Worm (Caenorhabditis elegans): Measurements from ENCODE around the gene C49F8.3.
A peak's percentile ranks its signal among the peaks of the same experiment; 100 is the strongest.

C49F8.3 gene

DNA sequence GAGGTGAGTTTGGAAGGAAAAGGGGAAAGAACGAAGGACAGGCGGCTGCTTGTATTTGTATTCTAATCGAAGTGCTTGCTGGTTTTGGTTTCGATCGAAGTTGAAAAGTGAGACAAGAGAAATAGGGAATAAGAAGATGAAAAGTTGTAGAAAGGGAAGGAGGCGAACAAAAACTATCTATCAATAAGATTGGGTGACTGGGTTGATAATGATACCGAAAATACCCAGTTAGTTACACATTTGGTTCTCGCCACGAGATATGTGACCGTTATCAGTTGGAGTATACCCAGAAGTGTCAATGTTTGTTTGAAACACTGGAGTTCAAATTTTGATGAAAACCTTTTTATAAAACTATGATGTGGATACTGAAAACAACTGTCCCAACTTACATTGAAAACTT, 19.1 kb downstream of the C49F8.3 start:
- TF ChIP-seq hlh-30 (tag; optimal IDR thresholded peaks at IDR 0.05; ENCODE audit: insufficient read depth) (peak; percentile 66), dmd-6 (GFP tag; IDR thresholded peaks at IDR 0.05) (peak; percentile 93), mep-1 (tag; optimal IDR thresholded peaks at IDR 0.05) (peak; percentile 28), hlh-11 (tag; optimal IDR thresholded peaks at IDR 0.05) (peak; percentile 79), nhr-77 (tag; optimal IDR thresholded peaks at IDR 0.05) (peak; percentile 66), daf-16 (GFP tag; optimal IDR thresholded peaks at IDR 0.05) (no peak), daf-16 (tag; optimal IDR thresholded peaks at IDR 0.05) (peak; percentile 92), mxl-3 (GFP tag; optimal IDR thresholded peaks at IDR 0.05) (peak; percentile 75), lir-3 (tag; optimal IDR thresholded peaks at IDR 0.05) (no peak), pqm-1 (tag; optimal IDR thresholded peaks at IDR 0.05) (peak; percentile 83), nhr-28 (tag; optimal IDR thresholded peaks at IDR 0.05) (peak; percentile 93), T20F7.1 (GFP tag; optimal IDR thresholded peaks at IDR 0.05) (no peak), aha-1 (tag) (peak; percentile 89), mdl-1 (tag; optimal IDR thresholded peaks at IDR 0.05) (peak in 1 of 2 experiments; percentile 63), lin-15B (tag; optimal IDR thresholded peaks at IDR 0.05) (no peak), madf-5 (GFP tag; IDR thresholded peaks at IDR 0.05) (no peak), nhr-48 (tag; optimal IDR thresholded peaks at IDR 0.05) (peak; percentile 57), ceh-44 (GFP tag; IDR thresholded peaks at IDR 0.05) (no peak), snpc-1.2 (GFP tag; IDR thresholded peaks at IDR 0.05) (no peak), dve-1 (tag; optimal IDR thresholded peaks at IDR 0.05; ENCODE audit: insufficient read depth) (peak; percentile 73), F37D6.2 (tag; optimal IDR thresholded peaks at IDR 0.05) (no peak), ama-1 (optimal IDR thresholded peaks at IDR 0.05) (no peak), lin-39 (tag; optimal IDR thresholded peaks at IDR 0.05) (no peak)

DNA sequence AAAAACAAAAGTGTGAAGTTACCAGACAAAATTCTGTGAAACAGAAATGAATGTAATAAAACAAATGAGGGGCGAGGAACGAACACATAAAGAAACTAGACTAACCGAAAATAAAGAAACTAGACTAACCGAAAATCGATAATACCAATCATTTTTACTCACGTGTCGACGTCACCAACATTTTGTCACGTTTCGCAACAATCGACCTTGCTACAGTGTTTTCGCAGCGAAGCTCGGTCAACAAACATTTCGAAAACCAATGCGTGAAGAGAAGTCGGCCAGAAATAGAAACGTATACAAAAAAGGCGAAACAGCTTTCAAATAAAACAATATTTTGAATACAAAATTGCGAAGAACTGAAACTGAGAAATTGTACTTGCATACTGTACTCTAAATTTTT, 20.4 kb downstream of the C49F8.3 start:
- TF ChIP-seq mxl-2 (GFP tag; conservative IDR thresholded peaks at IDR 0.05): no peak
- peak; percentile 74 for TF ChIP-seq hlh-30 (tag; optimal IDR thresholded peaks at IDR 0.05; ENCODE audit: insufficient read depth)
- no peak for TF ChIP-seq F49E8.2 (tag; optimal IDR thresholded peaks at IDR 0.05; ENCODE audit: borderline replicate concordance)
- TF ChIP-seq skn-1 (tag; optimal IDR thresholded peaks at IDR 0.05): no peak
- TF ChIP-seq ces-1 (GFP tag; optimal IDR thresholded peaks at IDR 0.05): no peak
- TF ChIP-seq tra-1 (GFP tag; IDR thresholded peaks at IDR 0.05): no peak
- no peak for TF ChIP-seq ZK337.2 (GFP tag; IDR thresholded peaks at IDR 0.05)
- TF ChIP-seq nhr-102 (tag; optimal IDR thresholded peaks at IDR 0.05): no peak
- no peak for TF ChIP-seq aly-2 (tag; optimal IDR thresholded peaks at IDR 0.05)
- TF ChIP-seq mxl-3 (GFP tag; optimal IDR thresholded peaks at IDR 0.05): no peak
- no peak for TF ChIP-seq pha-4 (GFP tag; IDR thresholded peaks at IDR 0.05)
- TF ChIP-seq pha-4 (tag; optimal IDR thresholded peaks at IDR 0.05): peak; percentile 23
- TF ChIP-seq ceh-20 (GFP tag; IDR thresholded peaks at IDR 0.05): no peak
- peak in 1 of 2 experiments; percentile 21 for TF ChIP-seq mdl-1 (tag; optimal IDR thresholded peaks at IDR 0.05)
- no peak for TF ChIP-seq nhr-42 (GFP tag; IDR thresholded peaks at IDR 0.05)
- TF ChIP-seq dmd-6 (GFP tag; IDR thresholded peaks at IDR 0.05): 0 out of 2 replicates have a peak, but pooled peaks have one; percentile 13
- no peak for TF ChIP-seq daf-16 (GFP tag; optimal IDR thresholded peaks at IDR 0.05)
- TF ChIP-seq daf-16 (tag; optimal IDR thresholded peaks at IDR 0.05): peak; percentile 47
- no peak for TF ChIP-seq vab-7 (GFP tag; IDR thresholded peaks at IDR 0.05)
- no peak for TF ChIP-seq ceh-28 (tag; optimal IDR thresholded peaks at IDR 0.05)
- no peak for TF ChIP-seq lir-3 (tag; optimal IDR thresholded peaks at IDR 0.05)
- TF ChIP-seq unc-130 (GFP tag; optimal IDR thresholded peaks at IDR 0.05): no peak
- TF ChIP-seq daf-8 (GFP tag; IDR thresholded peaks at IDR 0.05): no peak
- TF ChIP-seq arid-1 (GFP tag; conservative IDR thresholded peaks at IDR 0.05): no peak
- TF ChIP-seq madf-5 (GFP tag; IDR thresholded peaks at IDR 0.05): no peak
- TF ChIP-seq snpc-1.2 (GFP tag; IDR thresholded peaks at IDR 0.05): no peak
- TF ChIP-seq dve-1 (tag; optimal IDR thresholded peaks at IDR 0.05; ENCODE audit: insufficient read depth): peak; percentile 28
- TF ChIP-seq daf-12 (tag; optimal IDR thresholded peaks at IDR 0.05): no peak
- peak; percentile 11 for TF ChIP-seq hlh-11 (tag; optimal IDR thresholded peaks at IDR 0.05)
- no peak for TF ChIP-seq ceh-62 (tag; optimal IDR thresholded peaks at IDR 0.05)
- TF ChIP-seq egl-27 (tag; optimal IDR thresholded peaks at IDR 0.05): no peak

Measured in whole organism, L4 larva.